Worm (Caenorhabditis elegans) whole organism, early embryonic: Measurements from ENCODE around the gene col-178.

Source experiments
- B0310.2 ChIP-seq: sonication (generic microtip); optimal IDR thresholded peaks from 2 replicates; lab custom pipeline; 2016; ENCODE audit warnings: mild to moderate bottlenecking, missing genetic modification characterization, missing compliant biosample characterization
- F13C5.2 ChIP-seq: sonication (generic microtip); optimal IDR thresholded peaks from 2 replicates; lab custom pipeline; 2017; ENCODE audit warnings: mild to moderate bottlenecking, missing genetic modification characterization, inconsistent platforms, missing compliant biosample characterization
- aly-1 ChIP-seq: sonication (generic microtip); optimal IDR thresholded peaks from 2 replicates; lab custom pipeline; 2016; ENCODE audit warnings: missing genetic modification characterization, missing compliant biosample characterization
- ama-1 ChIP-seq: fragments of 150-350 bp; optimal IDR thresholded peaks from 2 replicates; lab custom pipeline; 2014
- ceh-13 ChIP-seq: fragments of 200-800 bp; sonication (Bioruptor generic); optimal IDR thresholded peaks from 2 replicates; lab custom pipeline; 2018; ENCODE audit warnings: mild to moderate bottlenecking, missing genetic modification characterization, missing compliant biosample characterization
- ceh-36 ChIP-seq: sonication (generic microtip); optimal IDR thresholded peaks from 2 replicates; lab custom pipeline; 2016; ENCODE audit warnings: missing genetic modification characterization, inconsistent platforms, missing compliant biosample characterization
- ets-7 ChIP-seq: sonication (generic microtip); optimal IDR thresholded peaks from 2 replicates; lab custom pipeline; 2016; ENCODE audit warnings: missing genotype, missing genetic modification characterization, missing compliant biosample characterization
- flt-1 ChIP-seq: fragments of 200-800 bp; sonication (Bioruptor generic); IDR thresholded peaks from 2 replicates; pipeline ENCODE4 v1.3.6; 2022; ENCODE audit warnings: missing genetic modification characterization, missing compliant biosample characterization
- hmbx-1 ChIP-seq: sonication (generic microtip); optimal IDR thresholded peaks from 2 replicates; lab custom pipeline; 2016; ENCODE audit warnings: mild to moderate bottlenecking, missing genetic modification characterization, missing compliant biosample characterization
- hmg-4 ChIP-seq: fragments of 200-800 bp; sonication (Bioruptor generic); optimal IDR thresholded peaks from 2 replicates; lab custom pipeline; 2018; ENCODE audit warnings: mild to moderate bottlenecking, missing genetic modification characterization, missing compliant biosample characterization
- hnd-1 ChIP-seq: sonication (generic microtip); optimal IDR thresholded peaks from 2 replicates; lab custom pipeline; 2016; ENCODE audit warnings: missing genetic modification characterization, missing compliant biosample characterization
- pes-1 ChIP-seq: fragments of 200-800 bp; sonication (Bioruptor generic); IDR thresholded peaks from 2 replicates; pipeline ENCODE4 v1.3.6; 2022; ENCODE audit warnings: missing genetic modification reagents, missing genetic modification characterization, missing compliant biosample characterization
- scrt-1 ChIP-seq: fragments of 200-800 bp; sonication (Bioruptor generic); IDR thresholded peaks from 2 replicates; pipeline ENCODE4 v1.3.6; 2022; ENCODE audit warnings: missing genetic modification characterization, missing compliant biosample characterization
- sea-1 ChIP-seq: fragments of 200-800 bp; sonication (Bioruptor generic); conservative IDR thresholded peaks from 2 replicates; pipeline ENCODE4 v1.3.6; 2022; ENCODE audit warnings: missing genetic modification characterization, missing compliant biosample characterization
- tbx-11 ChIP-seq: fragments of 200-800 bp; sonication (Bioruptor generic); IDR thresholded peaks from 2 replicates; pipeline ENCODE4 v1.3.6; 2022; ENCODE audit warnings: missing genetic modification characterization, missing compliant biosample characterization
- tbx-37 ChIP-seq: fragments of 200-800 bp; sonication (Bioruptor generic); conservative IDR thresholded peaks from 2 replicates; pipeline ENCODE4 v1.3.6; 2022; ENCODE audit warnings: missing genetic modification reagents, missing genetic modification characterization, missing compliant biosample characterization
- tra-4 ChIP-seq: sonication (generic microtip); optimal IDR thresholded peaks from 2 replicates; lab custom pipeline; 2017; ENCODE audit warnings: missing genetic modification characterization, missing compliant biosample characterization

col-178 gene

ce11 chrX:11190443-11190842 is 8.8 kb upstream of the col-178 start:
- TF ChIP-seq ama-1 (lab: Kevin White, UChicago) = no peak
- no peak for TF ChIP-seq tbx-11 (GFP tag; lab: Robert Waterston, UW)
- no peak for TF ChIP-seq ceh-36 (tag; lab: Kevin White, UChicago)
- no peak for TF ChIP-seq pes-1
- no peak for TF ChIP-seq hmg-4 (GFP tag; lab: Kevin White, UChicago)
- no peak for TF ChIP-seq B0310.2 (tag; lab: Kevin White, UChicago)
- TF ChIP-seq hnd-1 = no peak
- TF ChIP-seq sea-1 (GFP tag; lab: Robert Waterston, UW) = no peak
- no peak for TF ChIP-seq ceh-13 (GFP tag; lab: Kevin White, UChicago)
- TF ChIP-seq tra-4 (tag; lab: Kevin White, UChicago) = no peak

ce11 chrX:11193670-11194069 is 5.6 kb upstream of the col-178 start:
- TF ChIP-seq tbx-37 (no peak), tbx-11 (GFP tag; lab: Robert Waterston, UW) (no peak), pes-1 (no peak), flt-1 (GFP tag; lab: Robert Waterston, UW) (no peak), ceh-36 (tag; lab: Kevin White, UChicago) (no peak), tra-4 (tag; lab: Kevin White, UChicago) (no peak), B0310.2 (tag; lab: Kevin White, UChicago) (no peak), hmbx-1 (tag; lab: Kevin White, UChicago) (no peak), hnd-1 (no peak), ceh-13 (GFP tag; lab: Kevin White, UChicago) (no peak), ama-1 (lab: Kevin White, UChicago) (no peak), scrt-1 (GFP tag; lab: Robert Waterston, UW) (no peak), F13C5.2 (tag; lab: Kevin White, UChicago) (no peak), aly-1 (tag; lab: Kevin White, UChicago) (no peak)

ce11 chrX:11196741-11197140 is 2.5 kb upstream of the col-178 start, which contains the start of gene C34F6.1:
C34F6.1 (minus strand) TSS chrX:11196841.
- TF ChIP-seq tbx-37 = no peak
- TF ChIP-seq pes-1 = no peak
- no peak for TF ChIP-seq aly-1 (tag; lab: Kevin White, UChicago)
- TF ChIP-seq sea-1 (GFP tag; lab: Robert Waterston, UW) = no peak
- no peak for TF ChIP-seq scrt-1 (GFP tag; lab: Robert Waterston, UW)
- TF ChIP-seq F13C5.2 (tag; lab: Kevin White, UChicago) = no peak
- no peak for TF ChIP-seq flt-1 (GFP tag; lab: Robert Waterston, UW)
- TF ChIP-seq ama-1 (lab: Kevin White, UChicago) = no peak
- no peak for TF ChIP-seq B0310.2 (tag; lab: Kevin White, UChicago)
- no peak for TF ChIP-seq hnd-1
- no peak for TF ChIP-seq ceh-36 (tag; lab: Kevin White, UChicago)
- TF ChIP-seq hmbx-1 (tag; lab: Kevin White, UChicago) = no peak
- no peak for TF ChIP-seq ceh-13 (GFP tag; lab: Kevin White, UChicago)
- no peak for TF ChIP-seq ets-7 (tag; lab: Kevin White, UChicago)
- no peak for TF ChIP-seq hmg-4 (GFP tag; lab: Kevin White, UChicago)

- TF ChIP-seq scrt-1 (GFP tag; lab: Robert Waterston, UW) = no peak
- no peak for TF ChIP-seq aly-1 (tag; lab: Kevin White, UChicago)
- no peak for TF ChIP-seq hmbx-1 (tag; lab: Kevin White, UChicago)
- TF ChIP-seq B0310.2 (tag; lab: Kevin White, UChicago) = no peak
- TF ChIP-seq hnd-1 = no peak
- TF ChIP-seq ets-7 (tag; lab: Kevin White, UChicago) = no peak
- TF ChIP-seq tra-4 (tag; lab: Kevin White, UChicago) = no peak
- TF ChIP-seq ama-1 (lab: Kevin White, UChicago) = no peak
Measured at ce11 chrX:11201165-11201564, 1.9 kb downstream of the col-178 start, which contains the start of gene col-179. col-179 (plus strand) TSS chrX:11201465.

- no peak for TF ChIP-seq ceh-36 (tag; lab: Kevin White, UChicago)
- no peak for TF ChIP-seq tbx-37
- no peak for TF ChIP-seq tbx-11 (GFP tag; lab: Robert Waterston, UW)
- no peak for TF ChIP-seq sea-1 (GFP tag; lab: Robert Waterston, UW)
- TF ChIP-seq aly-1 (tag; lab: Kevin White, UChicago) = no peak
- no peak for TF ChIP-seq ama-1 (lab: Kevin White, UChicago)
- TF ChIP-seq B0310.2 (tag; lab: Kevin White, UChicago) = no peak
- TF ChIP-seq F13C5.2 (tag; lab: Kevin White, UChicago) = no peak
- TF ChIP-seq pes-1 = no peak
- no peak for TF ChIP-seq ets-7 (tag; lab: Kevin White, UChicago)
- TF ChIP-seq hmg-4 (GFP tag; lab: Kevin White, UChicago) = no peak
- no peak for TF ChIP-seq ceh-13 (GFP tag; lab: Kevin White, UChicago)
- TF ChIP-seq hnd-1 = no peak
Measured at ce11 chrX:11203773-11204172, 4.5 kb downstream of the col-178 start, which contains the start of gene C34F6.11. C34F6.11 (minus strand) TSS chrX:11203932.

- TF ChIP-seq sea-1 (GFP tag; lab: Robert Waterston, UW) = no peak
- TF ChIP-seq pes-1 = 0 out of 2 replicates have a peak, but pooled peaks have one; percentile 20
- no peak for TF ChIP-seq ceh-13 (GFP tag; lab: Kevin White, UChicago)
- no peak for TF ChIP-seq hmg-4 (GFP tag; lab: Kevin White, UChicago)
- TF ChIP-seq aly-1 (tag; lab: Kevin White, UChicago) = no peak
- no peak for TF ChIP-seq ama-1 (lab: Kevin White, UChicago)
- TF ChIP-seq ceh-36 (tag; lab: Kevin White, UChicago) = no peak
- peak; percentile 18 for TF ChIP-seq ets-7 (tag; lab: Kevin White, UChicago)
- TF ChIP-seq tra-4 (tag; lab: Kevin White, UChicago) = no peak
- TF ChIP-seq tbx-11 (GFP tag; lab: Robert Waterston, UW) = no peak
- no peak for TF ChIP-seq flt-1 (GFP tag; lab: Robert Waterston, UW)
- peak; percentile 60 for TF ChIP-seq F13C5.2 (tag; lab: Kevin White, UChicago)
- no peak for TF ChIP-seq hnd-1
Measured at ce11 chrX:11206953-11207352, 7.7 kb downstream of the col-178 start, which contains the start of gene hst-2. hst-2 (minus strand) TSS chrX:11207155.

- no peak for TF ChIP-seq sea-1 (GFP tag; lab: Robert Waterston, UW)
- TF ChIP-seq aly-1 (tag; lab: Kevin White, UChicago) = no peak
- no peak for TF ChIP-seq tbx-11 (GFP tag; lab: Robert Waterston, UW)
- no peak for TF ChIP-seq B0310.2 (tag; lab: Kevin White, UChicago)
- TF ChIP-seq ets-7 (tag; lab: Kevin White, UChicago) = no peak
- no peak for TF ChIP-seq F13C5.2 (tag; lab: Kevin White, UChicago)
- no peak for TF ChIP-seq ceh-13 (GFP tag; lab: Kevin White, UChicago)
- no peak for TF ChIP-seq hmbx-1 (tag; lab: Kevin White, UChicago)
- no peak for TF ChIP-seq flt-1 (GFP tag; lab: Robert Waterston, UW)
- TF ChIP-seq scrt-1 (GFP tag; lab: Robert Waterston, UW) = no peak
- TF ChIP-seq ama-1 (lab: Kevin White, UChicago) = no peak
- no peak for TF ChIP-seq ceh-36 (tag; lab: Kevin White, UChicago)
Measured at ce11 chrX:11208788-11209187, 9.5 kb downstream of the col-178 start, which contains the start of gene C34F6.5. C34F6.5 (minus strand) TSS chrX:11208888.
